Fruit fly (Drosophila melanogaster): Measurements from ENCODE around the gene CG1662.

CG1662 gene

DNA sequence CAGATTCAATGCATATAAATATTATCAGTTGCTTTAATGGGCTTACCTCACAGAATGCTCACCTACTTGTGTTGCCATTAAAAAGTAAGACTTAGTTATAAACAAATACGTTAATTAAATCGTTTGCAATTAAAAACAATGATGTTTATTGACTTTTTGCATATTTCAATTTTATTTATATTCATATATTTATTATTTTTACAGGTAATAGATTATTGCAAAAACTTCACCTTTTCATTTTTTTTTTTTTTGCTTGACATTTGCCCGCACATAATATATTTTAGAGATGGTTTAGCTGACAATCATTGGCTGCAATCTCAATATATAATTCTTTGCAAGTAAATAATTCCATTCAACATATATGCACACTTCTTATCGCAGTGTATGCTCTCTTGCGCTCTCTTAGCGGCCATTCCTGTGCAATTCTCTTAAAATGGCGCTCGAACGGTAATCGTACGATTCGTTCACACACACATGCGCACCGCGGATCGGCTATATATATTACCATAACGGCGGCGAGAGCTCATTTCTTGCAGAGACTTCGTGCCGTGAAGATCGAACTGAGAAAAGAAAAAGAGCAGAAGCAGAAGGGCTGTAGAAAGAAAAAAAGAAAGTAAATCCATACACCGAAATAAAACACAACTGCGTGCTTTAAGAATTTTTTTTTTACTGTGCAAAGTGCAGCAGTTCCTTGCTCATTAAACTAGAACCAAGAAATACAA, 9.2 kb downstream of the CG1662 start, which contains the start of gene Bcat (continued):
- TF ChIP-seq CG6683 (GFP tag; optimal IDR thresholded peaks at IDR 0.05) = peak; percentile 55
- TF ChIP-seq CG4424 (GFP tag; optimal IDR thresholded peaks at IDR 0.05) = peak; percentile 62
- TF ChIP-seq CoRest (tag; optimal IDR thresholded peaks at IDR 0.05) = peak; percentile 89
- no peak for TF ChIP-seq CG7357 (GFP tag; IDR thresholded peaks at IDR 0.05)
- 0 out of 2 replicates have a peak, but pooled peaks have one; percentile 32 for TF ChIP-seq ttk (GFP tag; IDR thresholded peaks at IDR 0.05)
- TF ChIP-seq odd (GFP tag; optimal IDR thresholded peaks at IDR 0.05) = peak; percentile 75
- TF ChIP-seq CG34422 (GFP tag; IDR thresholded peaks at IDR 0.05) = no peak
- TF ChIP-seq emc (GFP tag; optimal IDR thresholded peaks at IDR 0.05) = no peak
- TF ChIP-seq CG8089 (GFP tag; optimal IDR thresholded peaks at IDR 0.05) = no peak
- no peak for TF ChIP-seq chm (GFP tag; IDR thresholded peaks at IDR 0.05)
- peak; percentile 24 for TF ChIP-seq CG9609 (GFP tag; optimal IDR thresholded peaks at IDR 0.05)
- TF ChIP-seq sisA (GFP tag; IDR thresholded peaks at IDR 0.05) = peak; percentile 18; the same call in 1 of the 2 replicates
- TF ChIP-seq esg (GFP tag; conservative IDR thresholded peaks at IDR 0.05) = peak; percentile 49; the same call in 1 of the 2 replicates
- TF ChIP-seq unpg (GFP tag; optimal IDR thresholded peaks at IDR 0.05) = peak; percentile 50
- peak; percentile 54 to 61 for TF ChIP-seq Trl (optimal IDR thresholded peaks at IDR 0.05)
- no peak for TF ChIP-seq Trl (GFP tag; optimal IDR thresholded peaks at IDR 0.05)
- TF ChIP-seq Hr3 (GFP tag; optimal IDR thresholded peaks at IDR 0.05) = peak; percentile 72
- no peak for TF ChIP-seq D (optimal IDR thresholded peaks at IDR 0.05)
- peak; percentile 40 for TF ChIP-seq D (GFP tag; optimal IDR thresholded peaks at IDR 0.05)
- peak; percentile 65 for TF ChIP-seq CG1233 (GFP tag; optimal IDR thresholded peaks at IDR 0.05)
- TF ChIP-seq h (optimal IDR thresholded peaks at IDR 0.05) = no peak
- TF ChIP-seq CG14667 (GFP tag; IDR thresholded peaks at IDR 0.05) = no peak
- peak; percentile 86 for TF ChIP-seq CG9437 (GFP tag; optimal IDR thresholded peaks at IDR 0.05)
- peak; percentile 84 for TF ChIP-seq sens (GFP tag)
- peak; percentile 60 for TF ChIP-seq CG16815 (GFP tag; optimal IDR thresholded peaks at IDR 0.05)
- TF ChIP-seq zfh1 (GFP tag; IDR thresholded peaks at IDR 0.05) = peak; percentile 4; the same call in 1 of the 3 replicates
- TF ChIP-seq CG4707 (GFP tag; optimal IDR thresholded peaks at IDR 0.05) = peak; percentile 6
- TF ChIP-seq psq (GFP tag; optimal IDR thresholded peaks at IDR 0.05) = peak; percentile 13
- TF ChIP-seq al (GFP tag; IDR thresholded peaks at IDR 0.05) = peak; percentile 53
- peak; percentile 59 for TF ChIP-seq bab2 (GFP tag; optimal IDR thresholded peaks at IDR 0.05)
- TF ChIP-seq CG12744 (GFP tag; optimal IDR thresholded peaks at IDR 0.05) = no peak
- peak; percentile 67 for TF ChIP-seq CG9215 (GFP tag; IDR thresholded peaks at IDR 0.05)
- TF ChIP-seq chn (GFP tag; optimal IDR thresholded peaks at IDR 0.05) = peak; percentile 13
- peak; percentile 74 for TF ChIP-seq CG10147 (GFP tag; optimal IDR thresholded peaks at IDR 0.05)
- peak; percentile 85 for TF ChIP-seq CG3281 (GFP tag; optimal IDR thresholded peaks at IDR 0.05)

DNA sequence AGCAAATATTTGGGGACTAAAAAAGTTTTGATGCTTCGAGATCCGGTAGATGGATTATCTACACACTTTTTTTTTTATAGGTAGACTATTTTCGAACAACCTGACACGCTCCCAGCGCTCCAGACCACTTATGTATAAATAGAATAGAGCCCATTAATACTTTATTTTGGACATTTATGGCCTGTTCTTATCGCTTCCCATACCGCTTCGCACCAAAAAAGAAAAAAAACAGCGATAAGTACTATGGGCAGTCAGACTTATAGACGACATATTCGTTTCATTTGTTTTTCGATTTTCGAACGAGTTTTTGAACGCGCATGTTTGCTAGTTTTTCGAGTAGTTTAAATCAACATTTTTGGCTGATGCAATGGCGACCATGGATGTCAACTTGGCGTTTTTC, 10.2 kb downstream of the CG1662 start:
- TF ChIP-seq prd (optimal IDR thresholded peaks at IDR 0.05) (no peak), prd (GFP tag; IDR thresholded peaks at IDR 0.05) (no peak), Atf3 (GFP tag; optimal IDR thresholded peaks at IDR 0.05) (no peak), Mad (GFP tag; optimal IDR thresholded peaks at IDR 0.05) (no peak), Hand (GFP tag; optimal IDR thresholded peaks at IDR 0.05) (no peak), NFAT (GFP tag; IDR thresholded peaks at IDR 0.05) (no peak), CG32767 (GFP tag; IDR thresholded peaks at IDR 0.05) (no peak), gcm2 (GFP tag; optimal IDR thresholded peaks at IDR 0.05) (no peak), sqz (GFP tag; optimal IDR thresholded peaks at IDR 0.05) (peak; percentile 81), CG12299 (tag; optimal IDR thresholded peaks at IDR 0.05) (no peak), cg (GFP tag; optimal IDR thresholded peaks at IDR 0.05) (no peak), CG18599 (GFP tag; optimal IDR thresholded peaks at IDR 0.05) (no peak), Dek (tag; optimal IDR thresholded peaks at IDR 0.05) (no peak), Fer2 (tag; optimal IDR thresholded peaks at IDR 0.05) (no peak), Kr (GFP tag; optimal IDR thresholded peaks at IDR 0.05) (no peak), CG1602 (GFP tag; optimal IDR thresholded peaks at IDR 0.05) (no peak), CG4404 (GFP tag; IDR thresholded peaks at IDR 0.05) (no peak), CG34224 (GFP tag; IDR thresholded peaks at IDR 0.05; ENCODE audit: partially characterized antibody) (no peak), CG13894 (tag; optimal IDR thresholded peaks at IDR 0.05) (peak; percentile 4)

Data from whole organism, embryonic.